Worm (Caenorhabditis elegans) whole organism, mixed stage, embryonic: Measurements from ENCODE around the gene sri-9.

ENCODE experiments used
- M03D4.4 ChIP-seq: sonication (generic microtip); optimal IDR thresholded peaks from 2 replicates; lab custom pipeline; 2017; ENCODE audit warnings: mild to moderate bottlenecking, missing genetic modification characterization, missing compliant biosample characterization
- bed-3 ChIP-seq: fragments of 200-800 bp; sonication (Bioruptor generic); optimal IDR thresholded peaks from 3 replicates; lab custom pipeline; 2018; ENCODE audit warnings: mild to moderate bottlenecking, missing genetic modification characterization, moderate library complexity, missing compliant biosample characterization
- blmp-1 ChIP-seq: fragments of 150-350 bp; optimal IDR thresholded peaks from 2 replicates; lab custom pipeline; 2014; ENCODE audit warnings: missing biosample characterization, missing genetic modification characterization
- ceh-39 ChIP-seq: fragments of 150-350 bp; optimal IDR thresholded peaks from 2 replicates; lab custom pipeline; 2014; ENCODE audit warnings: missing biosample characterization, missing genetic modification characterization
- ceh-43 ChIP-seq: fragments of 200-800 bp; sonication (Bioruptor generic); optimal IDR thresholded peaks from 2 replicates; lab custom pipeline; 2018; ENCODE audit warnings: mild to moderate bottlenecking, missing genetic modification characterization, moderate library complexity, missing compliant biosample characterization
- ceh-83 ChIP-seq: fragments of 200-800 bp; sonication (Bioruptor generic); optimal IDR thresholded peaks from 2 replicates; lab custom pipeline; 2018; ENCODE audit warnings: mild to moderate bottlenecking, missing genetic modification characterization, missing compliant biosample characterization
- ces-1 ChIP-seq: fragments of 150-350 bp; optimal IDR thresholded peaks from 2 replicates; lab custom pipeline; 2014; ENCODE audit warnings: missing biosample characterization, missing genetic modification reagents, missing genetic modification characterization
- cnd-1 ChIP-seq: fragments of 200-800 bp; sonication (Bioruptor generic); optimal IDR thresholded peaks from 2 replicates; lab custom pipeline; 2018; ENCODE audit warnings: mild to moderate bottlenecking, missing genetic modification characterization, missing compliant biosample characterization
- drap-1 ChIP-seq: fragments of 200-800 bp; sonication (Bioruptor generic); optimal IDR thresholded peaks from 3 replicates; lab custom pipeline; 2018; ENCODE audit warnings: mild to moderate bottlenecking, missing genetic modification characterization, missing compliant biosample characterization
- elt-1 ChIP-seq: sonication (generic microtip); optimal IDR thresholded peaks from 2 replicates; lab custom pipeline; 2017; ENCODE audit warnings: missing genetic modification characterization, mild to moderate bottlenecking, missing compliant biosample characterization, antibody characterized with exemption, moderate library complexity, borderline replicate concordance; ENCODE audit not compliant: insufficient read depth
- elt-3 ChIP-seq: fragments of 150-350 bp; optimal IDR thresholded peaks from 2 replicates; lab custom pipeline; 2014; ENCODE audit warnings: missing biosample characterization, missing genetic modification characterization
- flh-1 ChIP-seq: fragments of 200-800 bp; sonication (Bioruptor generic); optimal IDR thresholded peaks from 2 replicates; lab custom pipeline; 2018; ENCODE audit warnings: mild to moderate bottlenecking, missing genetic modification characterization, moderate library complexity, missing compliant biosample characterization
- ham-2 ChIP-seq: fragments of 200-800 bp; sonication (Bioruptor generic); optimal IDR thresholded peaks from 2 replicates; lab custom pipeline; 2018; ENCODE audit warnings: mild to moderate bottlenecking, missing genetic modification characterization, missing compliant biosample characterization
- hlh-1 ChIP-seq: fragments of 150-350 bp; optimal IDR thresholded peaks from 2 replicates; lab custom pipeline; 2014; ENCODE audit warnings: missing biosample characterization, missing genetic modification reagents, missing genetic modification characterization
- lin-13 ChIP-seq: fragments of 150-350 bp; optimal IDR thresholded peaks from 2 replicates; lab custom pipeline; 2014; ENCODE audit warnings: missing biosample characterization, missing genetic modification characterization
- lin-32 ChIP-seq: fragments of 200-800 bp; sonication (Bioruptor generic); optimal IDR thresholded peaks from 2 replicates; lab custom pipeline; 2018; ENCODE audit warnings: mild to moderate bottlenecking, missing genetic modification characterization, missing compliant biosample characterization
- lsy-2 ChIP-seq: fragments of 150-350 bp; optimal IDR thresholded peaks from 2 replicates; lab custom pipeline; 2014; ENCODE audit warnings: missing biosample characterization, missing genetic modification characterization
- mab-5 ChIP-seq: fragments of 150-350 bp; optimal IDR thresholded peaks from 2 replicates; lab custom pipeline; 2014; ENCODE audit warnings: missing biosample characterization, missing genetic modification characterization
- mep-1 ChIP-seq: fragments of 150-350 bp; optimal IDR thresholded peaks from 2 replicates; lab custom pipeline; 2017; ENCODE audit warnings: missing biosample characterization, missing genetic modification reagents, missing genetic modification characterization, inconsistent platforms
- mls-2 ChIP-seq: sonication (generic microtip); optimal IDR thresholded peaks from 2 replicates; lab custom pipeline; 2016; ENCODE audit warnings: mild to moderate bottlenecking, missing genetic modification characterization, moderate library complexity, missing compliant biosample characterization
- nhr-12 ChIP-seq: fragments of 150-350 bp; optimal IDR thresholded peaks from 2 replicates; lab custom pipeline; 2014; ENCODE audit warnings: missing biosample characterization, missing genetic modification characterization
- nhr-2 ChIP-seq: fragments of 150-350 bp; optimal IDR thresholded peaks from 2 replicates; lab custom pipeline; 2014; ENCODE audit warnings: missing biosample characterization, missing genetic modification characterization
- nhr-237 ChIP-seq: fragments of 150-350 bp; optimal IDR thresholded peaks from 2 replicates; lab custom pipeline; 2014; ENCODE audit warnings: missing biosample characterization, missing genetic modification characterization
- nhr-28 ChIP-seq: fragments of 150-350 bp; optimal IDR thresholded peaks from 2 replicates; lab custom pipeline; 2014; ENCODE audit warnings: missing biosample characterization, missing genetic modification characterization
- nhr-76 ChIP-seq: sonication (generic microtip); optimal IDR thresholded peaks from 2 replicates; lab custom pipeline; 2017; ENCODE audit warnings: missing biosample characterization, missing genetic modification characterization
- pha-4 ChIP-seq: fragments of 150-350 bp; optimal IDR thresholded peaks from 2 replicates; lab custom pipeline; 2018; ENCODE audit warnings: missing biosample characterization, missing genetic modification reagents, missing genetic modification characterization
- sem-2 ChIP-seq: fragments of 200-800 bp; sonication (Bioruptor generic); optimal IDR thresholded peaks from 2 replicates; lab custom pipeline; 2018; ENCODE audit warnings: mild to moderate bottlenecking, missing genetic modification characterization, missing compliant biosample characterization
- snpc-4 ChIP-seq: fragments of 150-350 bp; optimal IDR thresholded peaks from 2 replicates; lab custom pipeline; 2014; ENCODE audit warnings: missing biosample characterization, missing genetic modification characterization
- sptf-1 ChIP-seq: sonication (generic microtip); optimal IDR thresholded peaks from 2 replicates; lab custom pipeline; 2017; ENCODE audit warnings: mild to moderate bottlenecking, missing genetic modification characterization, moderate library complexity, missing compliant biosample characterization
- tbx-8 ChIP-seq: fragments of 200-800 bp; sonication (Bioruptor generic); optimal IDR thresholded peaks from 2 replicates; lab custom pipeline; 2018; ENCODE audit warnings: mild to moderate bottlenecking, missing genetic modification characterization, moderate library complexity, missing compliant biosample characterization
- unc-120 ChIP-seq: sonication (generic microtip); optimal IDR thresholded peaks from 2 replicates; lab custom pipeline; 2017; ENCODE audit warnings: missing genetic modification characterization, missing compliant biosample characterization; ENCODE audit not compliant: poor library complexity, severe bottlenecking
- unc-39 ChIP-seq: fragments of 150-350 bp; optimal IDR thresholded peaks from 2 replicates; lab custom pipeline; 2014; ENCODE audit warnings: missing biosample characterization, missing genetic modification characterization
- unc-62 ChIP-seq: fragments of 150-350 bp; optimal IDR thresholded peaks from 2 replicates; lab custom pipeline; 2014; ENCODE audit warnings: missing biosample characterization, missing genetic modification reagents, missing genetic modification characterization
- zip-8 ChIP-seq: fragments of 150-350 bp; optimal IDR thresholded peaks from 2 replicates; lab custom pipeline; 2014; ENCODE audit warnings: missing biosample characterization, missing genetic modification characterization
- ztf-11 ChIP-seq: fragments of 150-350 bp; optimal IDR thresholded peaks from 2 replicates; lab custom pipeline; 2014; ENCODE audit warnings: missing biosample characterization, missing genetic modification characterization

The sri-9 gene

ce11 chrV:16958975-16959374 is 42.3 kb upstream of the sri-9 start:
- no peak for TF ChIP-seq snpc-4 (tag; lab: Kevin White, UChicago)
- no peak for TF ChIP-seq ztf-11 (tag; lab: Kevin White, UChicago)
- TF ChIP-seq, all 35 proteins: peak for 0

ce11 chrV:16965655-16966054 is 35.6 kb upstream of the sri-9 start, which contains the start of gene efl-1:
Gene efl-1, minus strand, starts transcription at chrV:16965675.
- TF ChIP-seq nhr-237 (tag; lab: Kevin White, UChicago) = peak; percentile 88
- no peak for TF ChIP-seq blmp-1
- TF ChIP-seq lin-13 = peak; percentile 88
- TF ChIP-seq nhr-28 (tag; lab: Kevin White, UChicago) = no peak
- TF ChIP-seq M03D4.4 (tag; lab: Kevin White, UChicago) = no peak
- TF ChIP-seq drap-1 = peak; percentile 77
- no peak for TF ChIP-seq sem-2
- TF ChIP-seq ceh-83 (GFP tag; lab: Kevin White, UChicago) = no peak
- TF ChIP-seq mls-2 = no peak
- TF ChIP-seq ceh-39 (tag; lab: Kevin White, UChicago) = peak; percentile 31
- TF ChIP-seq nhr-12 (tag; lab: Kevin White, UChicago) = no peak
- TF ChIP-seq pha-4 = peak; percentile 58
- peak; percentile 33 for TF ChIP-seq hlh-1
- TF ChIP-seq ceh-43 (GFP tag; lab: Kevin White, UChicago) = no peak
- TF ChIP-seq nhr-2 = no peak
- no peak for TF ChIP-seq unc-39
- no peak for TF ChIP-seq tbx-8 (GFP tag; lab: Kevin White, UChicago)
- TF ChIP-seq elt-3 (tag; lab: Kevin White, UChicago) = peak; percentile 47
- peak; percentile 98 for TF ChIP-seq mep-1 (tag; lab: Kevin White, UChicago)
- TF ChIP-seq elt-1 (tag; lab: Kevin White, UChicago) = no peak
- no peak for TF ChIP-seq ham-2 (GFP tag; lab: Kevin White, UChicago)
- TF ChIP-seq zip-8 (tag; lab: Kevin White, UChicago) = no peak
- peak; percentile 37 for TF ChIP-seq ztf-11 (tag; lab: Kevin White, UChicago)
- no peak for TF ChIP-seq bed-3 (GFP tag; lab: Kevin White, UChicago)
- no peak for TF ChIP-seq lin-32 (GFP tag; lab: Kevin White, UChicago)
- TF ChIP-seq nhr-76 = no peak
- TF ChIP-seq sptf-1 = peak; percentile 37
- no peak for TF ChIP-seq snpc-4 (tag; lab: Kevin White, UChicago)
- peak; percentile 96 for TF ChIP-seq ces-1 (GFP tag; lab: Kevin White, UChicago)
- TF ChIP-seq unc-120 (tag; lab: Kevin White, UChicago) = no peak
- TF ChIP-seq lsy-2 = peak; percentile 82
- peak; percentile 36 for TF ChIP-seq unc-62 (GFP tag; lab: Kevin White, UChicago)
- no peak for TF ChIP-seq cnd-1 (tag; lab: Kevin White, UChicago)
- peak; percentile 52 for TF ChIP-seq mab-5
- TF ChIP-seq flh-1 (GFP tag; lab: Kevin White, UChicago) = no peak

- TF ChIP-seq drap-1 = no peak
- no peak for TF ChIP-seq M03D4.4 (tag; lab: Kevin White, UChicago)
- no peak for TF ChIP-seq elt-3 (tag; lab: Kevin White, UChicago)
- TF ChIP-seq ceh-83 (GFP tag; lab: Kevin White, UChicago) = no peak
- no peak for TF ChIP-seq sptf-1
- TF ChIP-seq blmp-1 = no peak
Observed at ce11 chrV:16966636-16967035, 34.6 kb upstream of the sri-9 start, which contains the start of gene fbxa-90. Gene fbxa-90, plus strand, starts transcription at chrV:16966814.

ce11 chrV:16972134-16972533 is 29.1 kb upstream of the sri-9 start, which contains the start of gene srh-119:
Gene srh-119, plus strand, starts transcription at chrV:16972434.
- TF ChIP-seq tbx-8 (GFP tag; lab: Kevin White, UChicago) (no peak), mls-2 (no peak), ceh-83 (GFP tag; lab: Kevin White, UChicago) (no peak), unc-62 (GFP tag; lab: Kevin White, UChicago) (no peak), nhr-76 (no peak), sptf-1 (no peak), nhr-12 (tag; lab: Kevin White, UChicago) (no peak), mep-1 (tag; lab: Kevin White, UChicago) (no peak), ceh-39 (tag; lab: Kevin White, UChicago) (no peak), nhr-28 (tag; lab: Kevin White, UChicago) (no peak), lsy-2 (no peak)
